Fruit fly (Drosophila melanogaster) whole organism, prepupa: ENCODE data around the gene mew.

ENCODE experiments used
- Blimp-1 ChIP-seq: fragments of 200-800 bp; sonication (Bioruptor generic); optimal IDR thresholded peaks from 3 replicates; lab custom pipeline; 2017; ENCODE audit warnings: missing biosample characterization, missing genetic modification characterization, mild to moderate bottlenecking, moderate library complexity, missing genetic modification reagents
- CG16779 ChIP-seq: fragments of 200-800 bp; sonication (Bioruptor generic); optimal IDR thresholded peaks from 3 replicates; lab custom pipeline; 2017; ENCODE audit warnings: missing biosample characterization, mild to moderate bottlenecking, missing genetic modification characterization
- CG3919 ChIP-seq: fragments of 200-800 bp; sonication (Bioruptor generic); optimal IDR thresholded peaks from 3 replicates; lab custom pipeline; 2016; ENCODE audit warnings: missing biosample characterization, missing genetic modification characterization
- CG8119 ChIP-seq: fragments of 200-800 bp; sonication (Bioruptor generic); IDR thresholded peaks from 3 replicates; pipeline ENCODE4 v1.3.6; 2022; ENCODE audit warnings: missing biosample characterization, missing genetic modification characterization
- CG9139 ChIP-seq: fragments of 200-800 bp; sonication (Bioruptor generic); optimal IDR thresholded peaks from 3 replicates; lab custom pipeline; 2017; ENCODE audit warnings: missing biosample characterization, mild to moderate bottlenecking, missing genetic modification characterization
- Lpt ChIP-seq: fragments of 200-800 bp; sonication (Bioruptor generic); optimal IDR thresholded peaks from 3 replicates; lab custom pipeline; 2016; ENCODE audit warnings: missing biosample characterization, missing genetic modification characterization
- cyc ChIP-seq: fragments of 200-800 bp; sonication (Bioruptor generic); optimal IDR thresholded peaks from 3 replicates; lab custom pipeline; 2016; ENCODE audit warnings: missing biosample characterization, missing genetic modification characterization
- dac ChIP-seq: fragments of 200-800 bp; sonication (Bioruptor generic); optimal IDR thresholded peaks from 2 replicates; lab custom pipeline; 2017; ENCODE audit warnings: missing biosample characterization, mild to moderate bottlenecking, missing genetic modification characterization
- esn ChIP-seq: fragments of 200-800 bp; sonication (Bioruptor generic); optimal IDR thresholded peaks from 2 replicates; lab custom pipeline; 2016; ENCODE audit warnings: missing biosample characterization, mild to moderate bottlenecking, missing genetic modification characterization, moderate library complexity
- net ChIP-seq: fragments of 200-800 bp; sonication (Bioruptor generic); optimal IDR thresholded peaks from 3 replicates; lab custom pipeline; 2016; ENCODE audit warnings: missing biosample characterization, missing genetic modification characterization
- vri ChIP-seq: fragments of 200-800 bp; sonication (Bioruptor generic); optimal IDR thresholded peaks from 3 replicates; lab custom pipeline; 2016; ENCODE audit warnings: missing biosample characterization, mild to moderate bottlenecking, missing genetic modification characterization

DNA sequence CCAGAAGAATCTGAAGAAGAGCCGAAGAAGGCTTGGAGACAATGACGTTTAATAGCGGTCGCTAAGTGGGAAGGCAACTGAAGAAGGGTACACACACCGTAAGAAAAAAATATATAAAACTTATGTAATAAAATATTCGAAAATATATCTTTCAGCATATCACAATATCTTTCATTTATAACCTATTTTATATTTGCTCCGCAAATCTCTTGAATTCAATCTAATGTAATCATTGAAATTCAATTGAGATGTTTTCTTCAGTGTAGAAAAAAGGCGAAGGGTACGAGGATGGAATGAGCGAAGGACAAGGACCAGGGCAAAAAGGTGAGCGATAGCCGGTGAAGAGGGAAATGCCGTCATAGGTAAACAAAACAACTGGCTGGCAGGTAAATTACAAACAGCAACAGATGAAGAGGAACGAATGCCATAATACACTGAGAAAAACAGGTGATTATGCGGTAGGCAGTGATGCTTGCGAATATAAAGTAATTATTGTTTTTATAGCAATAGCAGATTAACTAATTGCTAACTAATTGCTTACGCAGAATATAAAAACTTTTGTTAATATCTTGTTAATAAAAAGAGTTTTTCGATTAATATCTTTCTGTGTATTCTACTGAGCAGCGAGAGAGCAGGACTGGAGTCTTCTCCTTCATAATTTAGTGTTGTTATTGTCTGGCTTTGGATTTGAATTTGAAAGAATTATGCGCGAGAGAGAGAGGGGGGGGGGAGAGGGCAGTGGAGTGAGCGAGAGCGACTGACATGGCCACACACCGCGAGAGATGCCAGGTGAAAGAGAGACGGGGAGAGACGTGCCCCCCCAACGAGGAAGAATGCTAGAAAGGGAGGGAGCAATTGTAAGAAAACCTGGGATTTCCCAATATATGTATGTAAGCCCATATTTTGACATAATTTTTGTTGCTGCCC, 24.2 kb downstream of the mew start:
- peak; percentile 63; the same call in 2 of the 3 replicates for TF ChIP-seq CG8119
- peak; percentile 80 for TF ChIP-seq CG3919 (GFP tag; lab: Kevin White, UChicago)
- peak; percentile 88 for TF ChIP-seq CG9139 (GFP tag; lab: Kevin White, UChicago)
- TF ChIP-seq dac (GFP tag; lab: Kevin White, UChicago) = no peak
- peak; percentile 73 for TF ChIP-seq vri (GFP tag; lab: Kevin White, UChicago)
- TF ChIP-seq Lpt (GFP tag; lab: Kevin White, UChicago) = peak; percentile 62
- TF ChIP-seq cyc (GFP tag; lab: Kevin White, UChicago) = peak; percentile 81
- peak; percentile 54 for TF ChIP-seq net (GFP tag; lab: Kevin White, UChicago)
- peak; percentile 53 for TF ChIP-seq Blimp-1 (GFP tag; lab: Kevin White, UChicago)
- peak; percentile 74 for TF ChIP-seq esn (GFP tag; lab: Kevin White, UChicago)
- peak; percentile 68 for TF ChIP-seq CG16779 (tag; lab: Kevin White, UChicago)
